Worm (Caenorhabditis elegans): ENCODE data around the gene hyl-1.

DNA sequence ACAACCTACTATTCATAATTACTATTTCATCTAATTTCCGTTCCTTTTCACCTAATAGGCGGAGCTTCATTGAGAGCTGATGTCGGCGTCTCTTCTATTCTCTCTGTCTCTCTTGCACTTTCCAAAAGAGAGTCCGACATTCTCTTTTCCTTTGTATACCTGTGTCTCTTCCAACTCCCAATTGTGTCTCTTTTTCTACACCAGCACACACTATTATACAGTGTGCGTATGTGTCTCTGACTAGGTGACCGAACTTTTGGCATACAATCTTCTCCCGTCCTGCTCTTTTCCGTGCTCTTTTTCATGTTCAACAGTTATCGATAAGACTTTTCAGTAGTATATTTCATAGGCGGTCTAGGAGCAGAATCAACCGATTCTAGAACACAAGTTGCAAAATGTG is 1.3 kb downstream of the hyl-1 start:
- TF ChIP-seq F13H6.1 (tag; optimal IDR thresholded peaks at IDR 0.05) (no peak), ama-1 (optimal IDR thresholded peaks at IDR 0.05) (no peak), rnt-1 (tag; optimal IDR thresholded peaks at IDR 0.05) (no peak), eyg-1 (tag; optimal IDR thresholded peaks at IDR 0.05) (no peak), fkh-6 (tag; optimal IDR thresholded peaks at IDR 0.05) (no peak), gmeb-2 (tag; optimal IDR thresholded peaks at IDR 0.05) (no peak), dve-1 (tag; optimal IDR thresholded peaks at IDR 0.05) (no peak), ceh-2 (tag; optimal IDR thresholded peaks at IDR 0.05) (no peak), tbx-2 (tag; optimal IDR thresholded peaks at IDR 0.05) (no peak), fkh-10 (GFP tag; optimal IDR thresholded peaks at IDR 0.05) (no peak), T23F11.4 (GFP tag; optimal IDR thresholded peaks at IDR 0.05) (no peak), pha-4 (tag; optimal IDR thresholded peaks at IDR 0.05) (no peak)

Data from whole organism, late embryonic.